Fruit fly (Drosophila melanogaster) whole organism, adult: ENCODE results near the gene cwo.

Experiments used
- CG12768 ChIP-seq: fragments of 200-800 bp; sonication (Bioruptor generic); optimal IDR thresholded peaks from 2 replicates; lab custom pipeline; 2017; ENCODE audit warnings: missing biosample characterization, missing genetic modification characterization, mild to moderate bottlenecking, moderate library complexity, missing genetic modification reagents
- CG14711 ChIP-seq: fragments of 200-800 bp; sonication (Bioruptor generic); optimal IDR thresholded peaks from 2 replicates; lab custom pipeline; 2018; ENCODE audit warnings: missing biosample characterization, mild to moderate bottlenecking, missing genetic modification characterization, moderate library complexity
- CG1620 ChIP-seq: fragments of 200-800 bp; sonication (Bioruptor generic); optimal IDR thresholded peaks from 2 replicates; lab custom pipeline; 2016; ENCODE audit warnings: missing biosample characterization, missing genetic modification characterization
- CG33017 ChIP-seq: fragments of 200-800 bp; sonication (Bioruptor generic); optimal IDR thresholded peaks from 2 replicates; lab custom pipeline; 2018; ENCODE audit warnings: missing biosample characterization, mild to moderate bottlenecking, missing genetic modification characterization, moderate library complexity
- CG7045 ChIP-seq: fragments of 200-800 bp; sonication (Bioruptor generic); optimal IDR thresholded peaks from 2 replicates; lab custom pipeline; 2017; ENCODE audit warnings: missing biosample characterization, mild to moderate bottlenecking, missing genetic modification characterization
- CG7101 ChIP-seq: fragments of 200-800 bp; sonication (Bioruptor generic); optimal IDR thresholded peaks from 2 replicates; lab custom pipeline; 2018; ENCODE audit warnings: missing biosample characterization, mild to moderate bottlenecking, missing genetic modification characterization, moderate library complexity
- Crg-1 ChIP-seq: fragments of 200-800 bp; sonication (Bioruptor generic); optimal IDR thresholded peaks from 2 replicates; lab custom pipeline; 2016; ENCODE audit warnings: missing biosample characterization, missing genetic modification characterization
- cnc ChIP-seq, 2 experiments: fragments of >200 bp; optimal IDR thresholded peaks; 2 replicates each; lab custom pipeline; 2017
- kay ChIP-seq: fragments of 200-800 bp; sonication (Bioruptor generic); peaks from one replicate; lab custom pipeline; 2016; ENCODE audit warnings: missing biosample characterization, missing genetic modification characterization, borderline replicate concordance
- ovo ChIP-seq: fragments of 200-800 bp; sonication (Bioruptor generic); optimal IDR thresholded peaks from 2 replicates; lab custom pipeline; 2016; ENCODE audit warnings: missing biosample characterization, missing genetic modification characterization
- toe ChIP-seq: fragments of 200-800 bp; sonication (Bioruptor generic); optimal IDR thresholded peaks from 2 replicates; lab custom pipeline; 2016; ENCODE audit warnings: missing biosample characterization, missing genetic modification characterization

dm6 chr3R:10407658-10408057 lies 19.6 kb downstream of the cwo start:
- no peak for TF ChIP-seq CG1620 (GFP tag; lab: Kevin White, UChicago)
- no peak for TF ChIP-seq CG33017 (tag; lab: Kevin White, UChicago)
- no peak for TF ChIP-seq Crg-1 (GFP tag; lab: Kevin White, UChicago)
- TF ChIP-seq ovo, result no peak
- TF ChIP-seq toe, result no peak
- no peak for TF ChIP-seq cnc (optimal IDR thresholded peaks at IDR 0.05; lab: Kevin White, UChicago)
- TF ChIP-seq CG7045 (GFP tag; lab: Kevin White, UChicago), result no peak
- no peak for TF ChIP-seq CG14711 (tag; lab: Kevin White, UChicago)
- TF ChIP-seq kay (GFP tag; lab: Kevin White, UChicago), result no peak
- no peak for TF ChIP-seq CG7101 (tag; lab: Kevin White, UChicago)
- TF ChIP-seq CG12768 (GFP tag; lab: Kevin White, UChicago), result no peak
